Worm (Caenorhabditis elegans) whole organism, mixed stage, embryonic: Measurements from ENCODE around the gene npp-5.

Experiments
- elt-1 ChIP-seq: sonication (generic microtip); optimal IDR thresholded peaks from 2 replicates; lab custom pipeline; 2017; ENCODE audit warnings: missing genetic modification characterization, mild to moderate bottlenecking, missing compliant biosample characterization, antibody characterized with exemption, moderate library complexity, borderline replicate concordance; ENCODE audit not compliant: insufficient read depth
- mab-5 ChIP-seq: fragments of 150-350 bp; optimal IDR thresholded peaks from 2 replicates; lab custom pipeline; 2014; ENCODE audit warnings: missing biosample characterization, missing genetic modification characterization
- nhr-28 ChIP-seq: fragments of 150-350 bp; optimal IDR thresholded peaks from 2 replicates; lab custom pipeline; 2014; ENCODE audit warnings: missing biosample characterization, missing genetic modification characterization
- snpc-4 ChIP-seq: fragments of 150-350 bp; optimal IDR thresholded peaks from 2 replicates; lab custom pipeline; 2014; ENCODE audit warnings: missing biosample characterization, missing genetic modification characterization
- unc-39 ChIP-seq: fragments of 150-350 bp; optimal IDR thresholded peaks from 2 replicates; lab custom pipeline; 2014; ENCODE audit warnings: missing biosample characterization, missing genetic modification characterization
- unc-62 ChIP-seq: fragments of 150-350 bp; optimal IDR thresholded peaks from 2 replicates; lab custom pipeline; 2014; ENCODE audit warnings: missing biosample characterization, missing genetic modification reagents, missing genetic modification characterization
- ztf-11 ChIP-seq: fragments of 150-350 bp; optimal IDR thresholded peaks from 2 replicates; lab custom pipeline; 2014; ENCODE audit warnings: missing biosample characterization, missing genetic modification characterization

- no peak for TF ChIP-seq unc-62 (GFP tag; lab: Kevin White, UChicago)
- TF ChIP-seq ztf-11 (tag; lab: Kevin White, UChicago), result no peak
- no peak for TF ChIP-seq elt-1 (tag; lab: Kevin White, UChicago)
- no peak for TF ChIP-seq unc-39 (tag; lab: Kevin White, UChicago)
- TF ChIP-seq nhr-28 (tag; lab: Kevin White, UChicago), result no peak
- TF ChIP-seq mab-5 (tag; lab: Kevin White, UChicago), result no peak
- TF ChIP-seq snpc-4 (tag; lab: Kevin White, UChicago), result no peak
Measured at ce11 chrII:11572944-11573343, 26.7 kb downstream of the npp-5 start, which contains the start of gene F54D5.2.
